Worm (Caenorhabditis elegans) whole organism, young adult: ENCODE results near the gene pdk-1.
A peak's percentile ranks its signal among the peaks of the same experiment; 100 is the strongest.

ENCODE experiments used
- B0035.1 ChIP-seq: sonication (generic microtip); optimal IDR thresholded peaks from 2 replicates; lab custom pipeline; 2016; ENCODE audit warnings: missing genetic modification characterization, mild to moderate bottlenecking, missing compliant biosample characterization, missing genotype, missing genetic modification reagents
- B0261.1 ChIP-seq: sonication (generic microtip); optimal IDR thresholded peaks from 2 replicates; lab custom pipeline; 2016; ENCODE audit warnings: mild to moderate bottlenecking, missing genetic modification characterization, moderate library complexity, missing compliant biosample characterization
- B0336.3 ChIP-seq: fragments of 200-800 bp; sonication (Bioruptor generic); IDR thresholded peaks from 2 replicates; pipeline ENCODE4 v1.3.6; 2022; ENCODE audit warnings: missing genetic modification characterization, missing compliant biosample characterization
- C06A6.2 ChIP-seq: fragments of 200-800 bp; sonication (Bioruptor generic); conservative IDR thresholded peaks from 2 replicates; pipeline ENCODE4 v1.3.6; 2022; ENCODE audit warnings: missing genetic modification characterization, missing compliant biosample characterization
- F10E7.11 ChIP-seq: sonication (generic microtip); optimal IDR thresholded peaks from 2 replicates; lab custom pipeline; 2017; ENCODE audit warnings: mild to moderate bottlenecking, missing genetic modification characterization, moderate library complexity, missing compliant biosample characterization
- F22D6.2 ChIP-seq: sonication (generic microtip); optimal IDR thresholded peaks from 2 replicates; lab custom pipeline; 2016; ENCODE audit warnings: mild to moderate bottlenecking, missing genetic modification characterization, missing compliant biosample characterization
- F49E8.2 ChIP-seq: sonication (generic microtip); optimal IDR thresholded peaks from 3 replicates; lab custom pipeline; 2017; ENCODE audit warnings: missing genetic modification characterization, mild to moderate bottlenecking, missing compliant biosample characterization, antibody characterized with exemption, moderate library complexity; ENCODE audit not compliant: insufficient read depth
- F52B5.7 ChIP-seq: sonication (generic microtip); optimal IDR thresholded peaks from 2 replicates; lab custom pipeline; 2016; ENCODE audit warnings: mild to moderate bottlenecking, missing genetic modification characterization, missing compliant biosample characterization
- F57C9.4 ChIP-seq: sonication (generic microtip); optimal IDR thresholded peaks from 2 replicates; lab custom pipeline; 2017; ENCODE audit warnings: mild to moderate bottlenecking, missing genetic modification characterization, missing compliant biosample characterization
- K11D2.4 ChIP-seq: fragments of 200-800 bp; sonication (Bioruptor generic); IDR thresholded peaks from 2 replicates; pipeline ENCODE4 v1.3.6; 2022; ENCODE audit warnings: missing genetic modification reagents, missing genetic modification characterization, missing compliant biosample characterization
- Y53F4B.3 ChIP-seq: fragments of 200-800 bp; sonication (Bioruptor generic); IDR thresholded peaks from 2 replicates; pipeline ENCODE4 v1.3.6; 2022; ENCODE audit warnings: missing genetic modification reagents, missing genetic modification characterization, missing compliant biosample characterization
- Y79H2A.3 ChIP-seq: fragments of 200-800 bp; sonication (Bioruptor generic); conservative IDR thresholded peaks from 2 replicates; pipeline ENCODE4 v1.3.6; 2022; ENCODE audit warnings: missing genetic modification reagents, missing genetic modification characterization, missing compliant biosample characterization
- cebp-1 ChIP-seq, 2 experiments: fragments of 200-800 bp in 1 of 2; sonication (Bioruptor generic) in 1 of 2; sonication (generic microtip) in 1 of 2; IDR thresholded peaks in 1 of 2; optimal IDR thresholded peaks in 1 of 2; 2 replicates each; pipeline versions ENCODE4 v1.3.6 to Lab custom; 2017 to 2022; ENCODE audit warnings: missing compliant biosample characterization in 2 of 2, missing genetic modification characterization in 2 of 2, mild to moderate bottlenecking in 1 of 2, missing genetic modification reagents in 1 of 2, moderate library complexity in 1 of 2
- ceh-100 ChIP-seq: fragments of 200-800 bp; sonication (Bioruptor generic); IDR thresholded peaks from 2 replicates; pipeline ENCODE4 v1.3.6; 2022; ENCODE audit warnings: missing genetic modification reagents, missing genetic modification characterization, missing compliant biosample characterization
- ceh-40 ChIP-seq: fragments of 200-800 bp; sonication (Bioruptor generic); IDR thresholded peaks from 2 replicates; pipeline ENCODE4 v1.3.6; 2022; ENCODE audit warnings: missing genetic modification characterization, missing compliant biosample characterization
- ceh-91 ChIP-seq: fragments of 200-800 bp; sonication (Bioruptor generic); IDR thresholded peaks from 2 replicates; pipeline ENCODE4 v1.3.6; 2022; ENCODE audit warnings: missing genetic modification reagents, missing genetic modification characterization, missing compliant biosample characterization
- die-1 ChIP-seq: sonication (generic microtip); optimal IDR thresholded peaks from 2 replicates; lab custom pipeline; 2016; ENCODE audit warnings: missing genotype, mild to moderate bottlenecking, missing genetic modification characterization, missing compliant biosample characterization
- dox-1 ChIP-seq: fragments of 200-800 bp; sonication (Bioruptor generic); IDR thresholded peaks from 2 replicates; pipeline ENCODE4 v1.3.6; 2022; ENCODE audit warnings: missing genetic modification reagents, missing genetic modification characterization, missing compliant biosample characterization
- dpl-1 ChIP-seq: fragments of 150-350 bp; optimal IDR thresholded peaks from 2 replicates; lab custom pipeline; 2014; ENCODE audit warnings: missing biosample characterization, missing genetic modification reagents, missing genetic modification characterization
- egrh-3 ChIP-seq: fragments of 200-800 bp; sonication (Bioruptor generic); IDR thresholded peaks from 2 replicates; pipeline ENCODE4 v1.3.6; 2022; ENCODE audit warnings: missing genetic modification reagents, missing genetic modification characterization, missing compliant biosample characterization
- fkh-3 ChIP-seq: sonication (generic microtip); optimal IDR thresholded peaks from 2 replicates; lab custom pipeline; 2016; ENCODE audit warnings: mild to moderate bottlenecking, missing genetic modification characterization, missing compliant biosample characterization
- hmg-1.2 ChIP-seq: fragments of 200-800 bp; sonication (Bioruptor generic); IDR thresholded peaks from 2 replicates; pipeline ENCODE4 v1.3.6; 2022; ENCODE audit warnings: missing genetic modification reagents, missing genetic modification characterization, missing compliant biosample characterization
- hmg-20 ChIP-seq: fragments of 200-800 bp; sonication (Bioruptor generic); IDR thresholded peaks from 2 replicates; pipeline ENCODE4 v1.3.6; 2022; ENCODE audit warnings: missing genetic modification reagents, missing genetic modification characterization, missing compliant biosample characterization
- hrde-1 ChIP-seq: sonication (generic microtip); optimal IDR thresholded peaks from 2 replicates; lab custom pipeline; 2016; ENCODE audit warnings: missing genetic modification characterization, mild to moderate bottlenecking, missing compliant biosample characterization, moderate library complexity, missing genotype, missing genetic modification reagents, borderline replicate concordance
- lin-40 ChIP-seq: sonication (generic microtip); optimal IDR thresholded peaks from 2 replicates; lab custom pipeline; 2016; ENCODE audit warnings: missing genetic modification characterization, mild to moderate bottlenecking, missing compliant biosample characterization, missing genotype, missing genetic modification reagents
- lin-54 ChIP-seq: fragments of 200-800 bp; sonication (Bioruptor generic); optimal IDR thresholded peaks from 2 replicates; lab custom pipeline; 2018; ENCODE audit warnings: mild to moderate bottlenecking, missing genetic modification characterization, missing compliant biosample characterization
- lsl-1 ChIP-seq: fragments of 200-800 bp; sonication (Bioruptor generic); optimal IDR thresholded peaks from 2 replicates; lab custom pipeline; 2018; ENCODE audit warnings: mild to moderate bottlenecking, missing genetic modification characterization, moderate library complexity, missing compliant biosample characterization
- lsy-27 ChIP-seq: sonication (generic microtip); optimal IDR thresholded peaks from 2 replicates; lab custom pipeline; 2017; ENCODE audit warnings: missing genetic modification characterization, mild to moderate bottlenecking, missing compliant biosample characterization, antibody characterized with exemption, missing genotype, borderline replicate concordance; ENCODE audit not compliant: insufficient read depth
- madf-3 ChIP-seq: fragments of 200-800 bp; sonication (Bioruptor generic); IDR thresholded peaks from 2 replicates; pipeline ENCODE4 v1.3.6; 2022; ENCODE audit warnings: missing genetic modification reagents, missing genetic modification characterization, missing compliant biosample characterization
- mel-28 ChIP-seq: sonication (generic microtip); optimal IDR thresholded peaks from 2 replicates; lab custom pipeline; 2016; ENCODE audit warnings: borderline replicate concordance, mild to moderate bottlenecking, missing genetic modification characterization, missing compliant biosample characterization
- nfya-2 ChIP-seq: fragments of 200-800 bp; sonication (Bioruptor generic); IDR thresholded peaks from 2 replicates; pipeline ENCODE4 v1.3.6; 2022; ENCODE audit warnings: missing genetic modification reagents, missing genetic modification characterization, missing compliant biosample characterization
- nfyb-1 ChIP-seq: fragments of 200-800 bp; sonication (Bioruptor generic); IDR thresholded peaks from 2 replicates; pipeline ENCODE4 v1.3.6; 2022; ENCODE audit warnings: missing genetic modification reagents, missing genetic modification characterization, missing compliant biosample characterization
- nhr-27 ChIP-seq: fragments of 200-800 bp; sonication (Bioruptor generic); optimal IDR thresholded peaks from 2 replicates; lab custom pipeline; 2018; ENCODE audit warnings: mild to moderate bottlenecking, missing genetic modification characterization, moderate library complexity, missing compliant biosample characterization
- nhr-90 ChIP-seq: sonication (generic microtip); optimal IDR thresholded peaks from 2 replicates; lab custom pipeline; 2016; ENCODE audit warnings: missing genotype, mild to moderate bottlenecking, missing genetic modification characterization, missing compliant biosample characterization
- pbrm-1 ChIP-seq: fragments of 200-800 bp; sonication (Bioruptor generic); IDR thresholded peaks from 2 replicates; pipeline ENCODE4 v1.3.6; 2022; ENCODE audit warnings: missing genetic modification reagents, missing genetic modification characterization, missing compliant biosample characterization
- rcor-1 ChIP-seq: fragments of 200-800 bp; sonication (Bioruptor generic); IDR thresholded peaks from 2 replicates; pipeline ENCODE4 v1.3.6; 2022; ENCODE audit warnings: missing genetic modification reagents, missing genetic modification characterization, missing compliant biosample characterization
- snpc-1.3 ChIP-seq: sonication (generic microtip); optimal IDR thresholded peaks from 2 replicates; lab custom pipeline; 2017; ENCODE audit warnings: missing genetic modification characterization, mild to moderate bottlenecking, missing compliant biosample characterization, antibody characterized with exemption, moderate library complexity, missing genotype, missing genetic modification reagents; ENCODE audit not compliant: insufficient read depth
- snpc-4 ChIP-seq, 5 experiments: fragments of 150-350 bp in 1 of 5; sonication (generic microtip) in 4 of 5; optimal IDR thresholded peaks; 2 replicates each; lab custom pipeline; 2014 to 2018; ENCODE audit warnings: missing genetic modification characterization in 5 of 5, missing biosample characterization in 3 of 5, antibody characterized with exemption in 2 of 5, mild to moderate bottlenecking in 2 of 5, missing compliant biosample characterization in 2 of 5, missing genotype in 2 of 5, moderate library complexity in 2 of 5, missing genetic modification reagents in 1 of 5
- tbp1 ChIP-seq: fragments of 200-800 bp; sonication (Bioruptor generic); optimal IDR thresholded peaks from 2 replicates; lab custom pipeline; 2018; ENCODE audit warnings: mild to moderate bottlenecking, missing genetic modification characterization, missing compliant biosample characterization
- tlf-1 ChIP-seq: fragments of 200-800 bp; sonication (Bioruptor generic); optimal IDR thresholded peaks from 2 replicates; lab custom pipeline; 2018; ENCODE audit warnings: mild to moderate bottlenecking, missing genetic modification characterization, missing compliant biosample characterization
- ztf-25 ChIP-seq: fragments of 200-800 bp; sonication (Bioruptor generic); IDR thresholded peaks from 2 replicates; pipeline ENCODE4 v1.3.6; 2022; ENCODE audit warnings: missing genetic modification reagents, missing genetic modification characterization, missing compliant biosample characterization
- ztf-6 ChIP-seq: fragments of 200-800 bp; sonication (Bioruptor generic); IDR thresholded peaks from 2 replicates; pipeline ENCODE4 v1.3.6; 2022; ENCODE audit warnings: missing genetic modification reagents, missing genetic modification characterization, missing compliant biosample characterization

Gene pdk-1

ce11 chrX:1358295-1358694, 37.2 kb downstream of the pdk-1 start, which contains the start of gene F56C3.3:
TSS of gene F56C3.3 (minus strand) at chrX:1358395.
- no peak for TF ChIP-seq Y79H2A.3 (GFP tag; lab: Robert Waterston, UW)
- no peak for TF ChIP-seq ceh-91 (GFP tag; lab: Robert Waterston, UW)
- TF ChIP-seq egrh-3 (GFP tag; lab: Robert Waterston, UW) = no peak
- no peak for TF ChIP-seq snpc-4 (GFP tag; optimal IDR thresholded peaks at IDR 0.05; lab: Kevin White, UChicago)
- no peak for TF ChIP-seq snpc-4 (tag; optimal IDR thresholded peaks at IDR 0.05; lab: Kevin White, UChicago)
- no peak for TF ChIP-seq B0336.3 (GFP tag; lab: Robert Waterston, UW)
- no peak for TF ChIP-seq B0035.1 (tag; lab: Kevin White, UChicago)
- TF ChIP-seq ceh-100 (GFP tag; lab: Robert Waterston, UW) = no peak
- no peak for TF ChIP-seq snpc-1.3 (tag; lab: Kevin White, UChicago)
- no peak for TF ChIP-seq ztf-6 (GFP tag; lab: Robert Waterston, UW)
- no peak for TF ChIP-seq dpl-1 (GFP tag; lab: Kevin White, UChicago)
- no peak for TF ChIP-seq B0261.1 (tag; lab: Kevin White, UChicago)
- TF ChIP-seq F57C9.4 = no peak
- no peak for TF ChIP-seq hmg-1.2
- no peak for TF ChIP-seq C06A6.2 (GFP tag; lab: Robert Waterston, UW)
- no peak for TF ChIP-seq tlf-1

ce11 chrX:1360631-1361030, 39.5 kb downstream of the pdk-1 start, which contains the start of gene F56C3.4:
TSS of gene F56C3.4 (minus strand) at chrX:1360731.
- no peak for TF ChIP-seq nfyb-1 (GFP tag; lab: Robert Waterston, UW)
- no peak for TF ChIP-seq cebp-1 (GFP tag; IDR thresholded peaks at IDR 0.05; lab: Robert Waterston, UW)
- TF ChIP-seq cebp-1 (tag; optimal IDR thresholded peaks at IDR 0.05; lab: Kevin White, UChicago) = no peak
- no peak for TF ChIP-seq madf-3 (GFP tag; lab: Robert Waterston, UW)
- TF ChIP-seq Y79H2A.3 (GFP tag; lab: Robert Waterston, UW) = no peak
- no peak for TF ChIP-seq dpl-1 (GFP tag; lab: Kevin White, UChicago)
- no peak for TF ChIP-seq F57C9.4
- no peak for TF ChIP-seq lin-40 (tag; lab: Kevin White, UChicago)
- no peak for TF ChIP-seq mel-28
- no peak for TF ChIP-seq nfya-2 (GFP tag; lab: Robert Waterston, UW)
- no peak for TF ChIP-seq ztf-25

ce11 chrX:1367416-1367815, 46.3 kb downstream of the pdk-1 start, which contains the start of gene dgn-2:
TSS of gene dgn-2 (minus strand) at chrX:1367516.
- TF ChIP-seq nhr-90 (tag; lab: Kevin White, UChicago) (no peak), rcor-1 (GFP tag; lab: Robert Waterston, UW) (no peak), lin-54 (GFP tag; lab: Kevin White, UChicago) (no peak), fkh-3 (tag; lab: Kevin White, UChicago) (no peak), hrde-1 (tag; lab: Kevin White, UChicago) (no peak), lsl-1 (GFP tag; lab: Kevin White, UChicago) (no peak), pbrm-1 (GFP tag; lab: Robert Waterston, UW) (no peak), die-1 (no peak), F10E7.11 (tag; lab: Kevin White, UChicago) (no peak)

- TF ChIP-seq ceh-40 (GFP tag; lab: Robert Waterston, UW) (no peak), hmg-1.2 (peak; percentile 15; the same call in 1 of the 2 replicates), nhr-27 (tag; lab: Kevin White, UChicago) (no peak), Y53F4B.3 (GFP tag; lab: Robert Waterston, UW) (no peak), F22D6.2 (no peak), dox-1 (GFP tag; lab: Robert Waterston, UW) (0 out of 2 replicates have a peak, but pooled peaks have one; percentile 41), F52B5.7 (tag; lab: Kevin White, UChicago) (no peak), hmg-20 (GFP tag; lab: Robert Waterston, UW) (no peak), F49E8.2 (tag; lab: Kevin White, UChicago) (no peak), lsy-27 (no peak), tbp1 (GFP tag; lab: Kevin White, UChicago) (no peak), K11D2.4 (GFP tag; lab: Robert Waterston, UW) (no peak)
Measured at ce11 chrX:1370736-1371281, 49.7 kb downstream of the pdk-1 start, which contains the start of gene F56C3.7. TSS of gene F56C3.7 (minus strand) at chrX:1370786.
